Worm (Caenorhabditis elegans) whole organism, young adult: ENCODE results near the gene Y47G7B.2.

Experiments
- D2030.7 ChIP-seq: fragments of 200-800 bp; sonication (Bioruptor generic); IDR thresholded peaks from 2 replicates; pipeline ENCODE4 v1.3.6; 2022; ENCODE audit warnings: missing genetic modification reagents, missing genetic modification characterization, missing compliant biosample characterization
- K12H6.12 ChIP-seq: fragments of 200-800 bp; sonication (Bioruptor generic); optimal IDR thresholded peaks from 2 replicates; lab custom pipeline; 2018; ENCODE audit warnings: mild to moderate bottlenecking, missing genetic modification characterization, missing compliant biosample characterization
- athp-1 ChIP-seq: sonication (generic microtip); optimal IDR thresholded peaks from 2 replicates; lab custom pipeline; 2017; ENCODE audit warnings: mild to moderate bottlenecking, missing genetic modification characterization, missing compliant biosample characterization
- attf-6 ChIP-seq: fragments of 200-800 bp; sonication (Bioruptor generic); IDR thresholded peaks from 2 replicates; pipeline ENCODE4 v1.3.6; 2022; ENCODE audit warnings: missing genetic modification reagents, missing genetic modification characterization, missing compliant biosample characterization
- dpl-1 ChIP-seq: fragments of 150-350 bp; optimal IDR thresholded peaks from 2 replicates; lab custom pipeline; 2014; ENCODE audit warnings: missing biosample characterization, missing genetic modification reagents, missing genetic modification characterization
- hmg-20 ChIP-seq: fragments of 200-800 bp; sonication (Bioruptor generic); IDR thresholded peaks from 2 replicates; pipeline ENCODE4 v1.3.6; 2022; ENCODE audit warnings: missing genetic modification reagents, missing genetic modification characterization, missing compliant biosample characterization
- nhr-90 ChIP-seq: sonication (generic microtip); optimal IDR thresholded peaks from 2 replicates; lab custom pipeline; 2016; ENCODE audit warnings: missing genotype, mild to moderate bottlenecking, missing genetic modification characterization, missing compliant biosample characterization
- pha-4 ChIP-seq: fragments of 150-350 bp; sonication (generic microtip); optimal IDR thresholded peaks from 2 replicates; lab custom pipeline; 2014; ENCODE audit warnings: missing biosample characterization, missing genetic modification reagents, missing genetic modification characterization
- snpc-3.4 ChIP-seq: sonication (generic microtip); optimal IDR thresholded peaks from 2 replicates; lab custom pipeline; 2017; ENCODE audit warnings: missing genetic modification characterization, mild to moderate bottlenecking, missing compliant biosample characterization, antibody characterized with exemption, moderate library complexity, missing genotype, missing genetic modification reagents

DNA sequence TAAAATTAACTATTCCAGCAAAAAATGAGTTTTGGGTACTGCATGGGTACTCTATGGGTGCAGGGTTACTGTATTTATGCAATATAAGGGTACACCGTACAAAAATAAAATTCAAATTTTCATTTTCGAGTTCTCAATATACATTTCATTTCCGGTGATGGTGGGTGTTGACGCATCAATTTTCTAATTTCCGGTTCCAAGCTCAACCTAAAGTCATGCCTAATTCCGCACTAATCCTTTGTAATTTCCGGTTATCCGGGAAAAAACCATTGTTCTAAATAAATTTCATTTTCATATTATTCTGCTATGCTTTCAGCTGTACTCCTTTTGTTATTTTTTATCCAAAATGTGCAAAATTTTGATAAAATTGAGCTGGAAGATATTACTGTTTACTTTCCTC lies 48.5 kb downstream of the Y47G7B.2 start, which contains the start of gene gcy-21:
- TF ChIP-seq hmg-20: no peak
- no peak for TF ChIP-seq attf-6
- no peak for TF ChIP-seq K12H6.12 (tag; lab: Kevin White, UChicago)
- TF ChIP-seq pha-4 (tag; lab: Kevin White, UChicago): no peak
- no peak for TF ChIP-seq nhr-90 (tag; lab: Kevin White, UChicago)
- no peak for TF ChIP-seq D2030.7 (GFP tag; lab: Robert Waterston, UW)
- TF ChIP-seq snpc-3.4 (tag; lab: Kevin White, UChicago): no peak
- no peak for TF ChIP-seq dpl-1 (GFP tag; lab: Kevin White, UChicago)
- TF ChIP-seq athp-1 (tag; lab: Kevin White, UChicago): no peak
